Worm (Caenorhabditis elegans) whole organism, L2 larva: Measurements from ENCODE around the gene dro-1.
"Not testable (repeated sequence)": the region's sequence is repeated elsewhere in the genome, so short reads cannot be mapped to it uniquely, and the experiment has no call there.

Experiments used
- blmp-1 ChIP-seq: sonication (generic microtip); optimal IDR thresholded peaks from 2 replicates; lab custom pipeline; 2017; ENCODE audit warnings: missing genetic modification characterization, mild to moderate bottlenecking, missing compliant biosample characterization, antibody characterized with exemption, moderate library complexity; ENCODE audit not compliant: insufficient read depth
- ceh-82 ChIP-seq: fragments of 150-350 bp; optimal IDR thresholded peaks from 2 replicates; lab custom pipeline; 2014; ENCODE audit warnings: missing biosample characterization, missing genetic modification characterization
- dmd-4 ChIP-seq: sonication (generic microtip); optimal IDR thresholded peaks from 2 replicates; lab custom pipeline; 2017; ENCODE audit warnings: missing biosample characterization, missing genetic modification characterization
- lin-13 ChIP-seq: fragments of 150-350 bp; optimal IDR thresholded peaks from 2 replicates; lab custom pipeline; 2014; ENCODE audit warnings: missing biosample characterization, missing genetic modification reagents, missing genetic modification characterization
- lsy-2 ChIP-seq, 2 experiments: fragments of 150-350 bp in 1 of 2; sonication (generic microtip) in 1 of 2; optimal IDR thresholded peaks; 2 replicates each; lab custom pipeline; 2014 to 2017; ENCODE audit warnings: missing biosample characterization in 2 of 2, missing genetic modification characterization in 2 of 2
- nhr-10 ChIP-seq: sonication (generic microtip); optimal IDR thresholded peaks from 2 replicates; lab custom pipeline; 2017; ENCODE audit warnings: missing biosample characterization, missing genetic modification characterization
- nhr-11 ChIP-seq: fragments of 150-350 bp; optimal IDR thresholded peaks from 2 replicates; lab custom pipeline; 2014; ENCODE audit warnings: missing biosample characterization, missing genetic modification characterization
- nhr-23 ChIP-seq: fragments of 150-350 bp; optimal IDR thresholded peaks from 2 replicates; lab custom pipeline; 2014; ENCODE audit warnings: missing biosample characterization, missing genetic modification reagents, missing genetic modification characterization
- unc-62 ChIP-seq: fragments of 150-350 bp; optimal IDR thresholded peaks from 2 replicates; lab custom pipeline; 2014; ENCODE audit warnings: missing biosample characterization, missing genetic modification reagents, missing genetic modification characterization
- zag-1 ChIP-seq: fragments of 150-350 bp; optimal IDR thresholded peaks from 2 replicates; lab custom pipeline; 2014; ENCODE audit warnings: missing biosample characterization, missing genetic modification characterization
- ztf-4 ChIP-seq: fragments of 150-350 bp; optimal IDR thresholded peaks from 2 replicates; lab custom pipeline; 2014; ENCODE audit warnings: missing biosample characterization, missing genetic modification characterization

DNA sequence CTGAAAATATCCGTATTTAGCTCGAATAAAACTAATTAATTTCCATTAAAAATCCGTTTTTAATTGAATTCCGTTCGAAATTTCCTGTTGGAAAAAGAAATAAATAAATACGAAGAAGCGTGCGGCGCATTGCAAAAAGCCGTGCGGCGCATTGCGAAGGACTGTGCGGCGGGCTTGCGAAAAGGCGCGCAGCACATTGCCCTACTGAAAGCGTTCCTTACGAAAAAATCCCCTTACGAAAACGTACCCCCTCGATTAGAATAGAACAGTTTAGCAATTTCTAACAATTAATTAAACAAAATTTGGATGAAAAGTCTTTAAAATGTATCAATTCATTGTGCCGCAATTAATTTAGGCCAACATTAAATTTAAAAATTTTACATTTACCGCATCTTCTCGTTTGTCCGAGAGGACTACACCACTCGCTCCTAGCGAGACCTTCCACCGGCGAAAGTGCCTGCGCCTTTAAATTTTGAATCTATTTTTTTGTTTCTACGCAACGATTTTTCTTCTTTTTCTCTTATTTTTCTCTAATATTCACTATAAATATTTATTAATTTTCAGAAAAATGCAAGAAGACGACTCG is 46.1 kb upstream of the dro-1 start, which contains the start of gene npp-18:
- not testable (repeated sequence) for TF ChIP-seq nhr-23 (tag; lab: Kevin White, UChicago); dmd-4 (tag; lab: Kevin White, UChicago); unc-62 (GFP tag; lab: Kevin White, UChicago); nhr-10 (tag; lab: Kevin White, UChicago); ceh-82; ztf-4 (tag; lab: Kevin White, UChicago); zag-1 (tag; lab: Kevin White, UChicago); nhr-11 (tag; lab: Kevin White, UChicago)
- TF ChIP-seq lin-13 (peak; percentile 74), lsy-2 (tag; optimal IDR thresholded peaks at IDR 0.05; lab: Kevin White, UChicago) (peak in 1 of 2 experiments; percentile 77), blmp-1 (tag; lab: Kevin White, UChicago) (peak; percentile 45)
